Worm (Caenorhabditis elegans) whole organism, L4 larva: Measurements from ENCODE around the gene cpr-2.

Source experiments
- D1046.2 ChIP-seq: fragments of 200-800 bp; sonication (Bioruptor generic); IDR thresholded peaks from 2 replicates; pipeline ENCODE4 v1.3.6; 2022; ENCODE audit warnings: missing genetic modification characterization, missing compliant biosample characterization
- F10B5.3 ChIP-seq: sonication (generic microtip); optimal IDR thresholded peaks from 2 replicates; lab custom pipeline; 2016; ENCODE audit warnings: mild to moderate bottlenecking, missing genetic modification characterization, missing compliant biosample characterization
- F44E2.7 ChIP-seq: fragments of 200-800 bp; sonication (Bioruptor generic); IDR thresholded peaks from 2 replicates; pipeline ENCODE4 v2.1.2; 2022; ENCODE audit warnings: missing genetic modification characterization, missing compliant biosample characterization
- R02D3.7 ChIP-seq: fragments of 150-350 bp; sonication (generic microtip); optimal IDR thresholded peaks from 3 replicates; lab custom pipeline; 2014; ENCODE audit warnings: missing biosample characterization, missing genetic modification characterization
- Y48G9A.11 ChIP-seq: fragments of 200-800 bp; sonication (Bioruptor generic); IDR thresholded peaks from 2 replicates; pipeline ENCODE4 v1.3.6; 2022; ENCODE audit warnings: missing genetic modification reagents, missing genetic modification characterization, missing compliant biosample characterization
- aha-1 ChIP-seq: fragments of 150-350 bp; peaks from one replicate; lab custom pipeline; 2014; ENCODE audit warnings: missing biosample characterization, missing genetic modification characterization
- ama-1 ChIP-seq: fragments of 150-350 bp; optimal IDR thresholded peaks from 2 replicates; lab custom pipeline; 2014; ENCODE audit warnings: inconsistent platforms, mixed read lengths
- arid-1 ChIP-seq: fragments of 200-800 bp; sonication (Bioruptor generic); conservative IDR thresholded peaks from 2 replicates; pipeline ENCODE4 v1.3.6; 2022; ENCODE audit warnings: missing genetic modification reagents, missing genetic modification characterization, missing compliant biosample characterization
- ces-1 ChIP-seq: fragments of 150-350 bp; sonication (generic microtip); optimal IDR thresholded peaks from 4 replicates; lab custom pipeline; 2014; ENCODE audit warnings: missing biosample characterization, missing genetic modification reagents, missing genetic modification characterization
- ctbp-1 ChIP-seq: fragments of 200-800 bp; sonication (Bioruptor generic); IDR thresholded peaks from 2 replicates; pipeline ENCODE4 v1.3.6; 2022; ENCODE audit warnings: missing genetic modification reagents, missing genetic modification characterization, missing compliant biosample characterization
- daf-16 ChIP-seq, 3 experiments: sonication (generic microtip); optimal IDR thresholded peaks; 2 replicates each; lab custom pipeline; 2016 to 2017; ENCODE audit warnings: missing genetic modification characterization in 3 of 3, missing genetic modification reagents in 3 of 3, mild to moderate bottlenecking in 2 of 3, missing compliant biosample characterization in 2 of 3, missing biosample characterization in 1 of 3, moderate library complexity in 1 of 3
- daf-19 ChIP-seq: fragments of 200-800 bp; sonication (Bioruptor generic); conservative IDR thresholded peaks from 2 replicates; pipeline ENCODE4 v1.3.6; 2022; ENCODE audit warnings: missing genetic modification characterization, missing compliant biosample characterization
- dmd-8 ChIP-seq: fragments of 200-800 bp; sonication (Bioruptor generic); IDR thresholded peaks from 2 replicates; pipeline ENCODE4 v1.3.6; 2022; ENCODE audit warnings: missing genetic modification characterization, missing compliant biosample characterization
- egl-27 ChIP-seq: sonication (generic microtip); optimal IDR thresholded peaks from 3 replicates; lab custom pipeline; 2017; ENCODE audit warnings: missing biosample characterization, missing genetic modification reagents, missing genetic modification characterization
- egl-43 ChIP-seq: fragments of 200-800 bp; sonication (Bioruptor generic); IDR thresholded peaks from 2 replicates; pipeline ENCODE4 v1.3.6; 2022; ENCODE audit warnings: missing genetic modification reagents, missing genetic modification characterization, missing compliant biosample characterization
- fkh-10 ChIP-seq: fragments of 150-350 bp; optimal IDR thresholded peaks from 2 replicates; lab custom pipeline; 2014; ENCODE audit warnings: missing biosample characterization, missing genetic modification reagents, missing genetic modification characterization
- gei-8 ChIP-seq: fragments of 200-800 bp; sonication (Bioruptor generic); optimal IDR thresholded peaks from 2 replicates; lab custom pipeline; 2018; ENCODE audit warnings: mild to moderate bottlenecking, missing genetic modification characterization, missing compliant biosample characterization
- hif-1 ChIP-seq, 2 experiments: sonication (generic microtip); optimal IDR thresholded peaks; 2 replicates each; lab custom pipeline; 2016 to 2017; ENCODE audit warnings: missing compliant biosample characterization in 2 of 2, missing genetic modification characterization in 2 of 2, missing genetic modification reagents in 2 of 2, missing genotype in 2 of 2, mild to moderate bottlenecking in 1 of 2
- hlh-11 ChIP-seq: fragments of 200-800 bp; sonication (Bioruptor generic); optimal IDR thresholded peaks from 2 replicates; lab custom pipeline; 2018; ENCODE audit warnings: mild to moderate bottlenecking, missing genetic modification characterization, missing compliant biosample characterization
- hlh-30 ChIP-seq: sonication (generic microtip); optimal IDR thresholded peaks from 2 replicates; lab custom pipeline; 2017; ENCODE audit warnings: antibody characterized with exemption, mild to moderate bottlenecking, missing genetic modification characterization, missing compliant biosample characterization; ENCODE audit not compliant: insufficient read depth
- hmg-1.1 ChIP-seq: fragments of 200-800 bp; sonication (Bioruptor generic); IDR thresholded peaks from 2 replicates; pipeline ENCODE4 v1.3.6; 2022; ENCODE audit warnings: missing genetic modification reagents, missing genetic modification characterization, missing compliant biosample characterization
- lin-1 ChIP-seq: fragments of 200-800 bp; sonication (Bioruptor generic); IDR thresholded peaks from 2 replicates; pipeline ENCODE4 v1.3.6; 2022; ENCODE audit warnings: missing genetic modification reagents, missing genetic modification characterization, missing compliant biosample characterization
- lin-13 ChIP-seq: fragments of 150-350 bp; optimal IDR thresholded peaks from 2 replicates; lab custom pipeline; 2014; ENCODE audit warnings: missing biosample characterization, missing genetic modification reagents, missing genetic modification characterization
- lin-39 ChIP-seq: fragments of 150-350 bp; optimal IDR thresholded peaks from 2 replicates; lab custom pipeline; 2014; ENCODE audit warnings: missing biosample characterization, missing genetic modification reagents, missing genetic modification characterization
- lsy-2 ChIP-seq, 2 experiments: fragments of 150-350 bp in 1 of 2; sonication (generic microtip) in 1 of 2; optimal IDR thresholded peaks; 2 replicates each; lab custom pipeline; 2014 to 2017; ENCODE audit warnings: missing biosample characterization in 2 of 2, missing genetic modification characterization in 2 of 2
- madf-9 ChIP-seq: fragments of 200-800 bp; sonication (Bioruptor generic); conservative IDR thresholded peaks from 2 replicates; pipeline ENCODE4 v1.3.6; 2022; ENCODE audit warnings: missing genetic modification reagents, missing genetic modification characterization, missing compliant biosample characterization
- mep-1 ChIP-seq: fragments of 150-350 bp; sonication (generic microtip); optimal IDR thresholded peaks from 3 replicates; lab custom pipeline; 2014; ENCODE audit warnings: missing biosample characterization, missing genetic modification characterization
- mes-2 ChIP-seq: sonication (generic microtip); optimal IDR thresholded peaks from 2 replicates; lab custom pipeline; 2016; ENCODE audit warnings: missing genotype, mild to moderate bottlenecking, missing genetic modification characterization, missing compliant biosample characterization; ENCODE audit not compliant: poor library complexity, severe bottlenecking
- nhr-25 ChIP-seq: sonication (generic microtip); optimal IDR thresholded peaks from 2 replicates; lab custom pipeline; 2017; ENCODE audit warnings: missing genetic modification characterization, mild to moderate bottlenecking, missing compliant biosample characterization, antibody characterized with exemption, moderate library complexity, borderline replicate concordance; ENCODE audit not compliant: insufficient read depth
- nhr-42 ChIP-seq: fragments of 200-800 bp; sonication (Bioruptor generic); IDR thresholded peaks from 2 replicates; pipeline ENCODE4 v1.3.6; 2022; ENCODE audit warnings: missing genetic modification characterization, missing compliant biosample characterization
- nhr-76 ChIP-seq: fragments of 150-350 bp; optimal IDR thresholded peaks from 2 replicates; lab custom pipeline; 2014; ENCODE audit warnings: missing biosample characterization, missing genetic modification characterization
- pha-4 ChIP-seq, 2 experiments: fragments of 150-350 bp in 1 of 2; fragments of 200-800 bp in 1 of 2; sonication (Bioruptor generic) in 1 of 2; IDR thresholded peaks in 1 of 2; optimal IDR thresholded peaks in 1 of 2; 2 replicates each; pipeline versions ENCODE4 v1.3.6 to Lab custom; 2014 to 2022; ENCODE audit warnings: missing genetic modification characterization in 2 of 2, missing genetic modification reagents in 2 of 2, missing biosample characterization in 1 of 2, missing compliant biosample characterization in 1 of 2
- set-16 ChIP-seq: fragments of 200-800 bp; sonication (Bioruptor generic); IDR thresholded peaks from 2 replicates; pipeline ENCODE4 v1.3.6; 2022; ENCODE audit warnings: missing genetic modification reagents, missing genetic modification characterization, missing compliant biosample characterization
- tag-97 ChIP-seq: fragments of 200-800 bp; sonication (Bioruptor generic); IDR thresholded peaks from 2 replicates; pipeline ENCODE4 v1.3.6; 2022; ENCODE audit warnings: missing genetic modification characterization, missing compliant biosample characterization
- unc-130 ChIP-seq: sonication (generic microtip); optimal IDR thresholded peaks from 2 replicates; lab custom pipeline; 2016; ENCODE audit warnings: missing genetic modification reagents, missing genetic modification characterization, missing compliant biosample characterization
- unc-62 ChIP-seq, 3 experiments: fragments of 150-350 bp in 1 of 3; sonication (generic microtip); optimal IDR thresholded peaks in 2 of 3; peaks in 1 of 3; 1 replicate in 1 of 3; 2 replicates in 2 of 3; lab custom pipeline; 2014 to 2017; ENCODE audit warnings: missing biosample characterization in 3 of 3, missing genetic modification characterization in 3 of 3, missing genetic modification reagents in 3 of 3, missing genotype in 1 of 3
- vab-7 ChIP-seq: fragments of 200-800 bp; sonication (Bioruptor generic); IDR thresholded peaks from 2 replicates; pipeline ENCODE4 v1.3.6; 2022; ENCODE audit warnings: missing genetic modification reagents, missing genetic modification characterization, missing compliant biosample characterization

The cpr-2 gene

DNA sequence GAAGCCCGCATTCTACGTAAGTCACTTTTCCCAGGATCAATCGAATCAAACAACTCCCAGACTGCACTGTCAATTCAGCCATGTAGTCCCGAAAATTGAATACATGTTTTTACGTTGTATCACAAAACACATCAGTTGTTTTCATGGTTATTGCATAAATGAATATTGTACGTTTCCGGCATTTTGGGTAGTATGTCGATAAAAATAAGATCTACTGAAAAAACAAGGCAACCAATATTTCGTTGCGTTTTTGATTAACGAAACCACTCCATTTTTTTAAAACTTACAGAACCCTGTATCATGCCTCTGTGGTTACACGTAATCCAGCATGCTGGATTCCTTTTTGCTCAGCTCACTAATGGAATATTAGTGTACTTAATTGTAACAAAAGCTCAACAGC is 39.3 kb upstream of the cpr-2 start, which contains the start of gene str-149:
Gene str-149 (plus strand): TSS at position 301 of the 400 bp plus-strand sequence.
- TF ChIP-seq Y48G9A.11 (GFP tag; lab: Robert Waterston, UW), result no peak
- TF ChIP-seq hlh-30 (tag; lab: Kevin White, UChicago), result no peak
- TF ChIP-seq ces-1, result no peak
- TF ChIP-seq ama-1 (lab: Kevin White, UChicago), result no peak
- no peak for TF ChIP-seq ctbp-1 (GFP tag; lab: Robert Waterston, UW)
- no peak for TF ChIP-seq dmd-8 (GFP tag; lab: Robert Waterston, UW)
- no peak for TF ChIP-seq mep-1 (tag; lab: Kevin White, UChicago)
- no peak for TF ChIP-seq mes-2 (tag; lab: Kevin White, UChicago)
- no peak for TF ChIP-seq tag-97 (GFP tag; lab: Robert Waterston, UW)
- TF ChIP-seq hif-1 (tag; optimal IDR thresholded peaks at IDR 0.05; lab: Kevin White, UChicago), result no peak
- TF ChIP-seq daf-19 (GFP tag; lab: Robert Waterston, UW), result no peak
- TF ChIP-seq lin-1 (GFP tag; lab: Robert Waterston, UW), result no peak
- no peak for TF ChIP-seq egl-27 (tag; lab: Kevin White, UChicago)

DNA sequence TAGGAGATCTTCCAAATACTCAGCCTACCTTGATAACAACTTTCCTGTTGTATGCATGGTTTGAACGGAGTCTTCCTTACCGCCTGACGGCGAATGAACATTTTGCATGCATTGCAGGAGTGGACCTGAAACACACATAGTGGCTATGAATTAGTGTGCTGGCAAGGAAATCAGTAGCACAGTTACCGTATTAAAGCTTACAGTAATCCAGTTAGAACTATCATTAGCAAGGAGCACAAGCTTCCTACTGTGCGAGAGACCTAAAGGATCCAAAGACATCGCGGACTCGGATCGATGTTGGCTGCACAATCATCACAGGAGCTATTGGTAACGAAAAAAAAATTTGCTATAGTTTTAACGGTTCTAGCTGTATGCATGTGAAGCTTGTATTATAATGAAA is 36.8 kb upstream of the cpr-2 start, which contains the start of gene nhr-233:
Gene nhr-233 (minus strand): TSS at position 101 of the 400 bp plus-strand sequence.
- TF ChIP-seq hmg-1.1 (GFP tag; lab: Robert Waterston, UW) (no peak), unc-62 (GFP tag; optimal IDR thresholded peaks at IDR 0.05 in 1 of 2; lab: Kevin White, UChicago) (peak in 1 of 2 experiments; percentile 19), unc-62 (tag; optimal IDR thresholded peaks at IDR 0.05; lab: Kevin White, UChicago) (no peak)

DNA sequence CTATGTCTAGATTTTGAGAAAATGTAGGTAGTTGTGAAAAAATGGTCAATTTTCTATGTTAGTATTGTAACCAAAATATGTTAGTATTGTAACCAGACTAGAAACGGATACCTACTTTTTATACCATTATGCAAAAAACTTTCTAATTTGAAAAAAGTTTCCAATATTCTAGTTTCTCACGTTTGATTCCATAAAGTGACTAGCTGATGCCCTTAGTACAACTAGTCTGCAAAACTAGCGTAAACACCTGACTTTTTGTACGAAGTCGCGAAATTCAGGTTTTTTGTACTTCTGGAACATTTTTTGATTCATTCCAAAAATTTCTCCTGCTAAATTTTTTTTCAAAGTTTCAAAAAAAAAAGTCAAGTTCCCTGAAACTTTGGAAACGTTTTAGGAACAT is 34.2 kb upstream of the cpr-2 start:
- no peak for TF ChIP-seq lin-13 (GFP tag; lab: Kevin White, UChicago)
- TF ChIP-seq tag-97 (GFP tag; lab: Robert Waterston, UW), result no peak
- no peak for TF ChIP-seq madf-9 (GFP tag; lab: Robert Waterston, UW)
- peak; percentile 76 for TF ChIP-seq aha-1 (tag; lab: Kevin White, UChicago)
- TF ChIP-seq lin-1 (GFP tag; lab: Robert Waterston, UW), result no peak
- peak in 1 of 2 experiments; percentile 78 for TF ChIP-seq unc-62 (GFP tag; optimal IDR thresholded peaks at IDR 0.05 in 1 of 2; lab: Kevin White, UChicago)
- no peak for TF ChIP-seq unc-62 (tag; optimal IDR thresholded peaks at IDR 0.05; lab: Kevin White, UChicago)
- no peak for TF ChIP-seq egl-27 (tag; lab: Kevin White, UChicago)

DNA sequence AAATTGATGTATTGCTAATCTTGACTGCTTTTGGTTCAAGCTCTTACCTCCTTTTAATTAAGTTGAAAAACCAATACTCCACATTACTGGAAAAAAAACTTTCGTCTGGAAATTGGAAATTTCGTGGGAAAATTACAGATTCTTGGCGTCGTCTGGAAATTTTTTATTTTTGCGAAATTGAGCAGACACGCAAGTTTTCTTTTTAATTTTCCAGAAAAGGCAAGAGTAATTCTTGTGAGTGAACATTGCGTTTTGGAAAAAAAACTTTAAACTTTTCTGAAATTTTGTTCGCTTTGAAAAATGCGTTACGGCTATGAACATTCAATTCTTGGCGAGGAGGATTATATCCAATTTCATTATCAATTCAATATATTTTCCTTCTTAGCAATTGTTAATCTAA is 31.7 kb upstream of the cpr-2 start, which contains the start of gene sru-45:
Gene sru-45 (plus strand): TSS at position 301 of the 400 bp plus-strand sequence.
- TF ChIP-seq R02D3.7 (tag; lab: Kevin White, UChicago) (no peak), nhr-25 (tag; lab: Kevin White, UChicago) (no peak), ces-1 (no peak), F10B5.3 (tag; lab: Kevin White, UChicago) (no peak)

DNA sequence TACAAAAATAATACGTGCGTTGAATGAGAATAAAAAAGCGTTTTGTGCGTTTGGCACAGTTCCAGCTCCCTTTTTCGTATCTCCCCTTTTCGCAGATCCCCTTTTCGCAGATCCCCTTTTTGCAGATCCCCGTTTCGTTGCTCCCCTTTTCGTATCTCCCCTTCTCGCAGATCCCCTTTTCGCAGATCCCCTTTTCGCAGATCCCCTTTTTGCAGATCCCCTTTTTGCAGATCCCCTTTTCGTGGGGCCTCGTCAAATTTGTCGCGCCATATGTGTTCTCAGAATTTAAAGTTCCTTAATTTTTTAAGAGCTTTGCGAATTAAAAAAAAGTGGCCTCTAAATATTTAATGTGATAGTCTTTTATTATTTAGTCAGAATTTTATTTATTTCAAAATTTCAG is 19.0 kb upstream of the cpr-2 start, which contains the start of gene Y32B12B.4:
Gene Y32B12B.4 (plus strand): TSS at position 399 of the 400 bp plus-strand sequence.
- TF ChIP-seq nhr-42 (no peak), mes-2 (tag; lab: Kevin White, UChicago) (peak; percentile 72), egl-43 (GFP tag; lab: Robert Waterston, UW) (0 out of 2 replicates have a peak, but pooled peaks have one; percentile 4), lsy-2 (tag; optimal IDR thresholded peaks at IDR 0.05; lab: Kevin White, UChicago) (no peak), set-16 (0 out of 2 replicates have a peak, but pooled peaks have one; percentile 17), vab-7 (GFP tag; lab: Robert Waterston, UW) (0 out of 2 replicates have a peak, but pooled peaks have one; percentile 6)
- TF ChIP-seq, all 104 proteins: peak for 4

DNA sequence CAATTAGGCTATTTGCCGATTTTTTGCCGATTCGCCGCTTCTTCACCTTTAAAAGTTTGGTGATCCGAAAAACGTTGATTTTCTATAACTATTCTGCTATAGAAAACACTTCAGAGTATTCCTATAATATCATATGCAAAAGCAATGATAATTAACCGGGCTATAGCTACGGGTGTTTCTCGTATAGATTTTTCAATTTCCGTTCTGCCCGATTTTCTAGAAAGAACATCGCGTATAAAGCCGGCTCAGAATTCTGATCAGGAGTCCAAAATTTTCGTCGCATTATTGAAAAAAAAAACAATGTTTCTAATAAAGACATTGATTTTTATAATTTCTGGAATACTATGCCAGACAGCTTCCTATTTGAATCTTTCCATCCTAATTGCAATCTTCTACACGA is 16.8 kb upstream of the cpr-2 start, which contains the start of gene srbc-65:
Gene srbc-65 (plus strand): TSS at position 301 of the 400 bp plus-strand sequence.
- TF ChIP-seq gei-8 (GFP tag; lab: Kevin White, UChicago) (no peak), fkh-10 (GFP tag; lab: Kevin White, UChicago) (no peak), arid-1 (GFP tag; lab: Robert Waterston, UW) (no peak), F44E2.7 (no peak), ama-1 (lab: Kevin White, UChicago) (no peak), D1046.2 (no peak), unc-130 (GFP tag; lab: Kevin White, UChicago) (no peak), lin-39 (no peak), nhr-76 (tag; lab: Kevin White, UChicago) (no peak), hlh-11 (tag; lab: Kevin White, UChicago) (no peak), pha-4 (GFP tag; IDR thresholded peaks at IDR 0.05; lab: Robert Waterston, UW) (no peak), pha-4 (tag; optimal IDR thresholded peaks at IDR 0.05; lab: Kevin White, UChicago) (no peak), mes-2 (tag; lab: Kevin White, UChicago) (no peak), daf-16 (GFP tag; optimal IDR thresholded peaks at IDR 0.05; lab: Kevin White, UChicago) (no peak), daf-16 (tag; optimal IDR thresholded peaks at IDR 0.05; lab: Kevin White, UChicago) (no peak), tag-97 (GFP tag; lab: Robert Waterston, UW) (no peak)
